In genomic region chr2L:7219172-7219571, dm6 we compare ENCODE assay signal across 3 fruit fly cellular contexts.
A peak's percentile ranks its signal among the peaks of the same experiment; 100 is the strongest.
TF ChIP-seq lines count a peak whose summit lies in the region.

No protein-coding gene starts in this region.

- TF ChIP-seq CTCF in whole organism, embryonic (GFP tag; optimal IDR thresholded peaks at IDR 0.05; lab: Kevin White, UChicago), result no peak

TF ChIP-seq in whole organism, embryonic, 481 proteins besides CTCF, POLR2A, EP300 and RAD21 (continues in another document):
- TF ChIP-seq unpg (GFP tag; optimal IDR thresholded peaks at IDR 0.05; lab: Kevin White, UChicago), result peak; percentile 5
- TF ChIP-seq CG1603 (tag; optimal IDR thresholded peaks at IDR 0.05; lab: Kevin White, UChicago), result peak; percentile 1
- TF ChIP-seq Hr3 (GFP tag; optimal IDR thresholded peaks at IDR 0.05; lab: Kevin White, UChicago), result no peak
- TF ChIP-seq CG1024 (GFP tag; IDR thresholded peaks at IDR 0.05; lab: Robert Waterston, UW), result no peak
- TF ChIP-seq MTF-1 (GFP tag; optimal IDR thresholded peaks at IDR 0.05; lab: Kevin White, UChicago; ENCODE audit: borderline replicate concordance), result no peak
- peak; percentile 67 for TF ChIP-seq cg (GFP tag; optimal IDR thresholded peaks at IDR 0.05; lab: Kevin White, UChicago)
- TF ChIP-seq CG34376 (GFP tag; optimal IDR thresholded peaks at IDR 0.05; lab: Kevin White, UChicago), result no peak
- peak in 1 of 2 experiments; percentile 58 for TF ChIP-seq eve (GFP tag; optimal IDR thresholded peaks at IDR 0.05; lab: Kevin White, UChicago)
- no peak for TF ChIP-seq NC2β (GFP tag; optimal IDR thresholded peaks at IDR 0.05; lab: Kevin White, UChicago)
- TF ChIP-seq CG43689 (GFP tag; IDR thresholded peaks at IDR 0.05; lab: Robert Waterston, UW), result no peak
- TF ChIP-seq dimm (GFP tag; IDR thresholded peaks at IDR 0.05; lab: Robert Waterston, UW), result no peak
- TF ChIP-seq Awh (GFP tag; IDR thresholded peaks at IDR 0.05; lab: Robert Waterston, UW), result no peak
- TF ChIP-seq Trl (optimal IDR thresholded peaks at IDR 0.05; lab: Kevin White, UChicago), result peak; percentile 45 to 62
- no peak for TF ChIP-seq Trl (GFP tag; optimal IDR thresholded peaks at IDR 0.05; lab: Kevin White, UChicago)
- no peak for TF ChIP-seq trh (GFP tag; optimal IDR thresholded peaks at IDR 0.05; lab: Kevin White, UChicago)
- no peak for TF ChIP-seq schlank (tag; optimal IDR thresholded peaks at IDR 0.05; lab: Kevin White, UChicago)
- TF ChIP-seq CG8924 (tag; optimal IDR thresholded peaks at IDR 0.05; lab: Kevin White, UChicago), result no peak
- TF ChIP-seq CG17829 (tag; optimal IDR thresholded peaks at IDR 0.05; lab: Kevin White, UChicago), result no peak
- peak; percentile 60 for TF ChIP-seq zf30C (GFP tag; optimal IDR thresholded peaks at IDR 0.05; lab: Kevin White, UChicago)
- TF ChIP-seq mld (GFP tag; IDR thresholded peaks at IDR 0.05; lab: Robert Waterston, UW; ENCODE audit: partially characterized antibody), result 0 out of 3 replicates have a peak, but pooled peaks have one; percentile 11
- TF ChIP-seq Oaz (GFP tag; IDR thresholded peaks at IDR 0.05; lab: Robert Waterston, UW), result no peak
- no peak for TF ChIP-seq CG14441 (GFP tag; IDR thresholded peaks at IDR 0.05; lab: Robert Waterston, UW)
- no peak for TF ChIP-seq kay (GFP tag; optimal IDR thresholded peaks at IDR 0.05; lab: Kevin White, UChicago)
- no peak for TF ChIP-seq CG7928 (GFP tag; optimal IDR thresholded peaks at IDR 0.05; lab: Kevin White, UChicago)
- TF ChIP-seq pan (optimal IDR thresholded peaks at IDR 0.05; lab: Kevin White, UChicago), result no peak
- no peak for TF ChIP-seq pan (GFP tag; optimal IDR thresholded peaks at IDR 0.05 in 1 of 2, IDR thresholded peaks at IDR 0.05 in 1 of 2)
- TF ChIP-seq gem (tag; optimal IDR thresholded peaks at IDR 0.05; lab: Kevin White, UChicago), result peak; percentile 10
- no peak for TF ChIP-seq slbo (GFP tag; IDR thresholded peaks at IDR 0.05; lab: Robert Waterston, UW)
- no peak for TF ChIP-seq corto (GFP tag; optimal IDR thresholded peaks at IDR 0.05; lab: Kevin White, UChicago)
- TF ChIP-seq Gug (GFP tag; IDR thresholded peaks at IDR 0.05; lab: Robert Waterston, UW), result no peak
- no peak for TF ChIP-seq sens (GFP tag; lab: Kevin White, UChicago)
- TF ChIP-seq CG11723 (GFP tag; optimal IDR thresholded peaks at IDR 0.05; lab: Kevin White, UChicago), result no peak

TF ChIP-seq in whole organism, prepupa, 60 proteins besides CTCF, POLR2A, EP300 and RAD21:
- TF ChIP-seq CG32006 (GFP tag; optimal IDR thresholded peaks at IDR 0.05; lab: Kevin White, UChicago) (peak; percentile 6), Eip78C (GFP tag; lab: Kevin White, UChicago) (peak; percentile 29), CG8632 (GFP tag; optimal IDR thresholded peaks at IDR 0.05; lab: Kevin White, UChicago) (no peak), eg (GFP tag; IDR thresholded peaks at IDR 0.05; lab: Robert Waterston, UW) (0 out of 3 replicates have a peak, but pooled peaks have one; percentile 11), Smox (GFP tag; optimal IDR thresholded peaks at IDR 0.05; lab: Kevin White, UChicago) (no peak), CG6163 (GFP tag; IDR thresholded peaks at IDR 0.05; lab: Robert Waterston, UW) (0 out of 3 replicates have a peak, but pooled peaks have one; percentile 34)
TF ChIP-seq in whole organism, prepupa: peak in this region for 4.

TF ChIP-seq in whole organism, pupa, 21 proteins besides CTCF, POLR2A, EP300 and RAD21:
- peak; percentile 6 for TF ChIP-seq CG14655 (GFP tag; optimal IDR thresholded peaks at IDR 0.05; lab: Kevin White, UChicago)
- no peak for TF ChIP-seq CG8159 (tag; optimal IDR thresholded peaks at IDR 0.05; lab: Kevin White, UChicago)
- TF ChIP-seq CG8301 (tag; optimal IDR thresholded peaks at IDR 0.05; lab: Kevin White, UChicago), result peak; percentile 5
- peak; percentile 8; the same call in 2 of the 3 replicates for TF ChIP-seq CG4496 (GFP tag; IDR thresholded peaks at IDR 0.05; lab: Robert Waterston, UW)
TF ChIP-seq in whole organism, pupa: peak in this region for 3.
